Worm (Caenorhabditis elegans) whole organism, L1 larva: Measurements from ENCODE around the gene srh-39.

Experiments used
- F16B12.6 ChIP-seq: fragments of 150-350 bp; optimal IDR thresholded peaks from 2 replicates; lab custom pipeline; 2014; ENCODE audit warnings: missing biosample characterization, missing genetic modification characterization
- aha-1 ChIP-seq: fragments of 150-350 bp; optimal IDR thresholded peaks from 2 replicates; lab custom pipeline; 2014; ENCODE audit warnings: missing biosample characterization, missing genetic modification characterization
- alr-1 ChIP-seq: fragments of 200-800 bp; sonication (Bioruptor generic); optimal IDR thresholded peaks from 2 replicates; lab custom pipeline; 2018; ENCODE audit warnings: borderline replicate concordance, mild to moderate bottlenecking, missing genetic modification characterization, missing compliant biosample characterization
- blmp-1 ChIP-seq: fragments of 150-350 bp; optimal IDR thresholded peaks from 2 replicates; lab custom pipeline; 2014; ENCODE audit warnings: missing biosample characterization, missing genetic modification characterization
- ceh-63 ChIP-seq: fragments of 200-800 bp; sonication (Bioruptor generic); optimal IDR thresholded peaks from 2 replicates; lab custom pipeline; 2018; ENCODE audit warnings: mild to moderate bottlenecking, missing genetic modification characterization, missing compliant biosample characterization
- ceh-8 ChIP-seq: fragments of 200-800 bp; sonication (Bioruptor generic); optimal IDR thresholded peaks from 2 replicates; lab custom pipeline; 2018; ENCODE audit warnings: mild to moderate bottlenecking, missing genetic modification characterization, moderate library complexity, missing compliant biosample characterization
- ceh-82 ChIP-seq, 3 experiments: fragments of 150-350 bp in 1 of 3; sonication (generic microtip) in 2 of 3; optimal IDR thresholded peaks; 2 replicates each; lab custom pipeline; 2014 to 2017; ENCODE audit warnings: missing biosample characterization in 3 of 3, missing genetic modification characterization in 3 of 3
- ceh-88 ChIP-seq: fragments of 200-800 bp; sonication (Bioruptor generic); IDR thresholded peaks from 2 replicates; pipeline ENCODE4 v1.3.6; 2022; ENCODE audit warnings: missing genetic modification characterization, missing compliant biosample characterization
- dsc-1 ChIP-seq: sonication (generic microtip); optimal IDR thresholded peaks from 2 replicates; lab custom pipeline; 2016; ENCODE audit warnings: mild to moderate bottlenecking, missing genetic modification characterization, missing compliant biosample characterization
- efl-3 ChIP-seq: fragments of 200-800 bp; sonication (Bioruptor generic); optimal IDR thresholded peaks from 2 replicates; lab custom pipeline; 2018; ENCODE audit warnings: mild to moderate bottlenecking, missing genetic modification characterization, missing compliant biosample characterization
- egl-27 ChIP-seq, 2 experiments: fragments of 150-350 bp in 1 of 2; sonication (generic microtip); optimal IDR thresholded peaks; 3 replicates each; lab custom pipeline; 2017 to 2018; ENCODE audit warnings: missing biosample characterization in 2 of 2, missing genetic modification characterization in 2 of 2, missing genetic modification reagents in 2 of 2
- elt-3 ChIP-seq, 6 experiments: fragments of 150-350 bp in 1 of 6; sonication (generic microtip); optimal IDR thresholded peaks; 2 replicates each; lab custom pipeline; 2017 to 2018; ENCODE audit warnings: missing biosample characterization in 6 of 6, missing genetic modification characterization in 6 of 6, inconsistent platforms in 1 of 6
- ets-5 ChIP-seq: fragments of 200-800 bp; sonication (Bioruptor generic); IDR thresholded peaks from 2 replicates; pipeline ENCODE4 v1.3.6; 2022; ENCODE audit warnings: missing genetic modification characterization, missing compliant biosample characterization
- fkh-4 ChIP-seq: sonication (generic microtip); optimal IDR thresholded peaks from 2 replicates; lab custom pipeline; 2016; ENCODE audit warnings: missing compliant biosample characterization, missing genetic modification characterization, borderline replicate concordance
- fkh-8 ChIP-seq: sonication (generic microtip); optimal IDR thresholded peaks from 2 replicates; lab custom pipeline; 2016; ENCODE audit warnings: mild to moderate bottlenecking, missing genetic modification characterization, missing compliant biosample characterization
- fos-1 ChIP-seq: fragments of 150-350 bp; optimal IDR thresholded peaks from 2 replicates; lab custom pipeline; 2014; ENCODE audit warnings: missing biosample characterization, missing genetic modification characterization
- hlh-4 ChIP-seq: sonication (generic microtip); optimal IDR thresholded peaks from 2 replicates; lab custom pipeline; 2016; ENCODE audit warnings: mild to moderate bottlenecking, missing genetic modification characterization, missing compliant biosample characterization
- hpl-2 ChIP-seq: fragments of 150-350 bp; optimal IDR thresholded peaks from 2 replicates; lab custom pipeline; 2014; ENCODE audit warnings: missing biosample characterization, missing genetic modification reagents, missing genetic modification characterization
- irx-1 ChIP-seq: sonication (generic microtip); optimal IDR thresholded peaks from 2 replicates; lab custom pipeline; 2016; ENCODE audit warnings: missing genetic modification characterization, missing compliant biosample characterization
- isw-1 ChIP-seq: fragments of 200-800 bp; sonication (Bioruptor generic); IDR thresholded peaks from 2 replicates; pipeline ENCODE4 v1.3.6; 2022; ENCODE audit warnings: missing genetic modification characterization, missing compliant biosample characterization
- jun-1 ChIP-seq: fragments of 150-350 bp; optimal IDR thresholded peaks from 2 replicates; lab custom pipeline; 2014; ENCODE audit warnings: missing biosample characterization, missing genetic modification reagents, missing genetic modification characterization
- lin-14 ChIP-seq: fragments of 200-800 bp; sonication (Bioruptor generic); optimal IDR thresholded peaks from 2 replicates; lab custom pipeline; 2018; ENCODE audit warnings: mild to moderate bottlenecking, missing genetic modification characterization, moderate library complexity, missing compliant biosample characterization
- lir-3 ChIP-seq: sonication (generic microtip); optimal IDR thresholded peaks from 2 replicates; lab custom pipeline; 2016; ENCODE audit warnings: mild to moderate bottlenecking, missing genetic modification characterization, moderate library complexity, missing compliant biosample characterization; ENCODE audit not compliant: poor library complexity
- mab-9 ChIP-seq: fragments of 200-800 bp; sonication (Bioruptor generic); IDR thresholded peaks from 2 replicates; pipeline ENCODE4 v1.3.6; 2022; ENCODE audit warnings: missing genetic modification reagents, missing genetic modification characterization, missing compliant biosample characterization
- mef-2 ChIP-seq: fragments of 150-350 bp; optimal IDR thresholded peaks from 2 replicates; lab custom pipeline; 2014; ENCODE audit warnings: missing biosample characterization, missing genetic modification characterization
- mep-1 ChIP-seq: fragments of 150-350 bp; optimal IDR thresholded peaks from 2 replicates; lab custom pipeline; 2014; ENCODE audit warnings: missing biosample characterization, missing genetic modification characterization
- nhr-12 ChIP-seq: sonication (generic microtip); optimal IDR thresholded peaks from 2 replicates; lab custom pipeline; 2017; ENCODE audit warnings: missing biosample characterization, missing genetic modification characterization
- nhr-19 ChIP-seq: fragments of 200-800 bp; sonication (Bioruptor generic); conservative IDR thresholded peaks from 2 replicates; pipeline ENCODE4 v1.3.6; 2022; ENCODE audit warnings: missing genetic modification characterization, missing compliant biosample characterization
- nhr-20 ChIP-seq: sonication (generic microtip); optimal IDR thresholded peaks from 2 replicates; lab custom pipeline; 2016; ENCODE audit warnings: mild to moderate bottlenecking, missing genetic modification characterization, missing compliant biosample characterization
- nhr-47 ChIP-seq: sonication (generic microtip); optimal IDR thresholded peaks from 2 replicates; lab custom pipeline; 2016; ENCODE audit warnings: mild to moderate bottlenecking, missing genetic modification characterization, moderate library complexity, missing compliant biosample characterization
- nhr-71 ChIP-seq: sonication (generic microtip); optimal IDR thresholded peaks from 2 replicates; lab custom pipeline; 2016; ENCODE audit warnings: mild to moderate bottlenecking, missing genetic modification characterization, moderate library complexity, missing compliant biosample characterization
- nhr-77 ChIP-seq: fragments of 150-350 bp; optimal IDR thresholded peaks from 2 replicates; lab custom pipeline; 2014; ENCODE audit warnings: missing biosample characterization, missing genetic modification characterization
- nhr-84 ChIP-seq: sonication (generic microtip); optimal IDR thresholded peaks from 2 replicates; lab custom pipeline; 2017; ENCODE audit warnings: missing biosample characterization, missing genetic modification characterization
- nhr-85 ChIP-seq: sonication (generic microtip); peaks from one replicate; lab custom pipeline; 2016; ENCODE audit warnings: missing genetic modification characterization, inconsistent platforms, missing compliant biosample characterization
- nhr-90 ChIP-seq: sonication (generic microtip); optimal IDR thresholded peaks from 2 replicates; lab custom pipeline; 2016; ENCODE audit warnings: mild to moderate bottlenecking, missing genetic modification characterization, missing compliant biosample characterization; ENCODE audit not compliant: poor library complexity
- pax-3 ChIP-seq: fragments of 200-800 bp; sonication (Bioruptor generic); optimal IDR thresholded peaks from 2 replicates; lab custom pipeline; 2018; ENCODE audit warnings: mild to moderate bottlenecking, missing genetic modification characterization, moderate library complexity, missing compliant biosample characterization
- pqm-1 ChIP-seq: sonication (generic microtip); optimal IDR thresholded peaks from 3 replicates; lab custom pipeline; 2017; ENCODE audit warnings: missing biosample characterization, missing genetic modification characterization
- rnt-1 ChIP-seq: sonication (generic microtip); optimal IDR thresholded peaks from 2 replicates; lab custom pipeline; 2016; ENCODE audit warnings: mild to moderate bottlenecking, missing genetic modification characterization, moderate library complexity, missing compliant biosample characterization
- skn-1 ChIP-seq: fragments of 150-350 bp; optimal IDR thresholded peaks from 2 replicates; lab custom pipeline; 2014; ENCODE audit warnings: missing biosample characterization, missing genetic modification characterization
- sox-4 ChIP-seq: sonication (generic microtip); optimal IDR thresholded peaks from 2 replicates; lab custom pipeline; 2016; ENCODE audit warnings: missing genetic modification characterization, missing compliant biosample characterization
- sup-37 ChIP-seq: fragments of 200-800 bp; sonication (Bioruptor generic); optimal IDR thresholded peaks from 2 replicates; lab custom pipeline; 2018; ENCODE audit warnings: mild to moderate bottlenecking, missing genetic modification characterization, missing compliant biosample characterization
- swsn-7 ChIP-seq: sonication (generic microtip); optimal IDR thresholded peaks from 2 replicates; lab custom pipeline; 2016; ENCODE audit warnings: missing genetic modification characterization, missing compliant biosample characterization
- tbx-2 ChIP-seq: sonication (generic microtip); optimal IDR thresholded peaks from 2 replicates; lab custom pipeline; 2016; ENCODE audit warnings: missing genetic modification characterization, missing compliant biosample characterization
- tlp-1 ChIP-seq: fragments of 150-350 bp; optimal IDR thresholded peaks from 2 replicates; lab custom pipeline; 2014; ENCODE audit warnings: missing biosample characterization, missing genetic modification characterization
- unc-30 ChIP-seq: sonication (generic microtip); optimal IDR thresholded peaks from 2 replicates; lab custom pipeline; 2017; ENCODE audit warnings: missing biosample characterization, missing genetic modification characterization
- unc-62 ChIP-seq: fragments of 150-350 bp; optimal IDR thresholded peaks from 2 replicates; lab custom pipeline; 2014; ENCODE audit warnings: missing biosample characterization, missing genetic modification reagents, missing genetic modification characterization
- unc-86 ChIP-seq: sonication (generic microtip); optimal IDR thresholded peaks from 2 replicates; lab custom pipeline; 2016; ENCODE audit warnings: missing genetic modification characterization, missing compliant biosample characterization
- unc-98 ChIP-seq: fragments of 200-800 bp; sonication (Bioruptor generic); IDR thresholded peaks from 2 replicates; pipeline ENCODE4 v1.3.6; 2022; ENCODE audit warnings: missing genetic modification characterization, missing compliant biosample characterization
- vab-15 ChIP-seq: sonication (generic microtip); optimal IDR thresholded peaks from 2 replicates; lab custom pipeline; 2017; ENCODE audit warnings: missing genotype, mild to moderate bottlenecking, missing genetic modification characterization, missing compliant biosample characterization
- xbp-1 ChIP-seq: sonication (generic microtip); optimal IDR thresholded peaks from 2 replicates; lab custom pipeline; 2016; ENCODE audit warnings: missing genetic modification characterization, missing compliant biosample characterization
- zag-1 ChIP-seq: fragments of 150-350 bp; optimal IDR thresholded peaks from 2 replicates; lab custom pipeline; 2014; ENCODE audit warnings: missing biosample characterization, missing genetic modification characterization
- zip-4 ChIP-seq: fragments of 200-800 bp; sonication (Bioruptor generic); optimal IDR thresholded peaks from 2 replicates; lab custom pipeline; 2018; ENCODE audit warnings: mild to moderate bottlenecking, missing genetic modification characterization, moderate library complexity, missing compliant biosample characterization
- ztf-4 ChIP-seq: fragments of 150-350 bp; optimal IDR thresholded peaks from 2 replicates; lab custom pipeline; 2014; ENCODE audit warnings: missing biosample characterization, missing genetic modification characterization

The srh-39 gene

ce11 chrII:7790324-7790898 is 25.1 kb upstream of the srh-39 start, which contains the start of gene srlf-1:
srlf-1 (plus strand) TSS chrII:7790591.
- TF ChIP-seq swsn-7 (tag; lab: Kevin White, UChicago) = peak; percentile 9
- no peak for TF ChIP-seq unc-86 (tag; lab: Kevin White, UChicago)
- peak; percentile 66 for TF ChIP-seq nhr-85 (tag; lab: Kevin White, UChicago)
- peak; percentile 5 for TF ChIP-seq xbp-1 (tag; lab: Kevin White, UChicago)
- no peak for TF ChIP-seq skn-1
- TF ChIP-seq unc-30 (tag; lab: Kevin White, UChicago) = no peak
- TF ChIP-seq sup-37 = no peak
- no peak for TF ChIP-seq dsc-1
- peak; percentile 50 for TF ChIP-seq lin-14 (GFP tag; lab: Kevin White, UChicago)
- no peak for TF ChIP-seq ets-5
- TF ChIP-seq ceh-82 (tag; optimal IDR thresholded peaks at IDR 0.05; lab: Kevin White, UChicago) = no peak
- TF ChIP-seq ceh-8 (GFP tag; lab: Kevin White, UChicago) = no peak
- no peak for TF ChIP-seq tbx-2 (tag; lab: Kevin White, UChicago)
- no peak for TF ChIP-seq mef-2 (tag; lab: Kevin White, UChicago)
- TF ChIP-seq irx-1 (tag; lab: Kevin White, UChicago) = no peak
- TF ChIP-seq unc-98 (GFP tag; lab: Robert Waterston, UW) = no peak
- TF ChIP-seq nhr-90 (tag; lab: Kevin White, UChicago) = peak; percentile 32
- no peak for TF ChIP-seq zip-4 (GFP tag; lab: Kevin White, UChicago)
- no peak for TF ChIP-seq hpl-2 (GFP tag; lab: Kevin White, UChicago)
- TF ChIP-seq vab-15 = no peak
- TF ChIP-seq ztf-4 (tag; lab: Kevin White, UChicago) = no peak
- TF ChIP-seq nhr-71 (tag; lab: Kevin White, UChicago) = peak; percentile 33
- no peak for TF ChIP-seq isw-1 (GFP tag; lab: Robert Waterston, UW)
- TF ChIP-seq nhr-19 = peak; percentile 19; the same call in 1 of the 2 replicates
- TF ChIP-seq nhr-47 (tag; lab: Kevin White, UChicago) = peak; percentile 41
- TF ChIP-seq nhr-77 (tag; lab: Kevin White, UChicago) = no peak
- no peak for TF ChIP-seq efl-3 (GFP tag; lab: Kevin White, UChicago)
- no peak for TF ChIP-seq sox-4
- TF ChIP-seq lir-3 (tag; lab: Kevin White, UChicago) = no peak
- no peak for TF ChIP-seq nhr-12
- TF ChIP-seq unc-62 (GFP tag; lab: Kevin White, UChicago) = no peak
- TF ChIP-seq ceh-63 (GFP tag; lab: Kevin White, UChicago) = no peak
- TF ChIP-seq alr-1 (tag; lab: Kevin White, UChicago) = no peak
- no peak for TF ChIP-seq fkh-8 (tag; lab: Kevin White, UChicago)
- TF ChIP-seq F16B12.6 (tag; lab: Kevin White, UChicago) = no peak
- no peak for TF ChIP-seq pax-3 (tag; lab: Kevin White, UChicago)
- TF ChIP-seq fos-1 (tag; lab: Kevin White, UChicago) = no peak
- no peak for TF ChIP-seq ceh-88 (GFP tag; lab: Robert Waterston, UW)
- TF ChIP-seq pqm-1 = no peak
- no peak for TF ChIP-seq rnt-1 (tag; lab: Kevin White, UChicago)
- peak; percentile 83 for TF ChIP-seq blmp-1 (tag; lab: Kevin White, UChicago)
- no peak for TF ChIP-seq mep-1
- no peak for TF ChIP-seq elt-3 (tag; optimal IDR thresholded peaks at IDR 0.05; lab: Kevin White, UChicago)
- TF ChIP-seq egl-27 (tag; optimal IDR thresholded peaks at IDR 0.05; lab: Kevin White, UChicago) = no peak
- TF ChIP-seq zag-1 (tag; lab: Kevin White, UChicago) = no peak
- no peak for TF ChIP-seq tlp-1
- no peak for TF ChIP-seq hlh-4 (tag; lab: Kevin White, UChicago)
- TF ChIP-seq fkh-4 (tag; lab: Kevin White, UChicago) = no peak
- TF ChIP-seq jun-1 (tag; lab: Kevin White, UChicago) = no peak
- no peak for TF ChIP-seq nhr-84 (tag; lab: Kevin White, UChicago)
- TF ChIP-seq aha-1 = no peak
- TF ChIP-seq mab-9 (GFP tag; lab: Robert Waterston, UW) = no peak
- TF ChIP-seq nhr-20 (tag; lab: Kevin White, UChicago) = peak; percentile 39
